Worm (Caenorhabditis elegans): ENCODE data around the gene hrpf-2.

Gene hrpf-2

DNA sequence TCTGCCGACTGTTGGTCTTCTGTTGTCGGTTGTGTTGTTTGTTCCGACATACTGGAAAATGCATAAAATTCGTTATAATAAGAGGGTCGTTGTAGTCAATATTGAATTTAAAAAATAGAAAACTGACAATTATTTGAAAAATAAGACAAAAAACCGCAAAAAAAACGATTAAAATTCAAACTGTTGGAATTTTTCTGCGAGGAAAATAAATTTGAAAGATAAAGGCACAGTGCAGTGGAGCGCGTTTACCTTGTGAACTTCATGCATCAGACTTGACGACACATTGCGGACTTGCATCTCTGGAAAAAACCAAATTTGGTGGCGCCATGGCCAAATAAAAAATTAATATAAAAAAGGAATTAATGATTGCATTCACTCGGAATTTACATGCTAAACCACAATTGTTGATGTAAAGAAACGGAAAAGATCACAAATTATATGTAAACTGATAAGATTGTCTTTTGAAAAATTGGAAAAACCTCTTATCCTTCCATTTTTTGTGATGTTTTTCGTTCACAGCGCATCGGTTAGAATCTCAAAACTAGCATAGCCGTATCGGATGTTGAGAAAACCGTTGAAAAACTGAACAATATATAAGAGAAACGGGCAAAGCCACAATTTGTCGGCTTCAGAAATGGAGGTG, at the start of gene hrpf-2, which contains the start of gene bli-6:
Gene hrpf-2, minus strand, starts transcription at position 51 of the 643 bp plus-strand sequence.
Gene bli-6, plus strand, starts transcription at position 593 of the 643 bp plus-strand sequence.
- TF ChIP-seq elt-3 (tag; optimal IDR thresholded peaks at IDR 0.05) (no peak), elt-1 (tag; optimal IDR thresholded peaks at IDR 0.05; ENCODE audit: borderline replicate concordance, insufficient read depth) (no peak), sptf-1 (tag; optimal IDR thresholded peaks at IDR 0.05) (no peak), snpc-4 (tag; optimal IDR thresholded peaks at IDR 0.05) (no peak), nhr-28 (tag; optimal IDR thresholded peaks at IDR 0.05) (no peak), nhr-2 (tag; optimal IDR thresholded peaks at IDR 0.05) (no peak), ces-1 (GFP tag; optimal IDR thresholded peaks at IDR 0.05) (peak; percentile 70), sem-2 (GFP tag; optimal IDR thresholded peaks at IDR 0.05) (no peak), unc-39 (tag; optimal IDR thresholded peaks at IDR 0.05) (no peak), zip-8 (tag; optimal IDR thresholded peaks at IDR 0.05) (no peak), mls-2 (tag; optimal IDR thresholded peaks at IDR 0.05) (no peak), unc-120 (tag; optimal IDR thresholded peaks at IDR 0.05; ENCODE audit: poor library complexity, severe bottlenecking) (peak; percentile 85), ceh-43 (GFP tag; optimal IDR thresholded peaks at IDR 0.05) (no peak), lin-13 (tag; optimal IDR thresholded peaks at IDR 0.05) (no peak), cnd-1 (tag; optimal IDR thresholded peaks at IDR 0.05) (no peak), lin-32 (GFP tag; optimal IDR thresholded peaks at IDR 0.05) (no peak), nhr-237 (tag; optimal IDR thresholded peaks at IDR 0.05) (peak; percentile 61), ceh-39 (tag; optimal IDR thresholded peaks at IDR 0.05) (peak; percentile 4), hlh-1 (tag; optimal IDR thresholded peaks at IDR 0.05) (peak; percentile 1), mab-5 (tag; optimal IDR thresholded peaks at IDR 0.05) (no peak), drap-1 (GFP tag; optimal IDR thresholded peaks at IDR 0.05) (no peak), bed-3 (GFP tag; optimal IDR thresholded peaks at IDR 0.05) (no peak), M03D4.4 (tag; optimal IDR thresholded peaks at IDR 0.05) (no peak), flh-1 (GFP tag; optimal IDR thresholded peaks at IDR 0.05) (no peak), nhr-12 (tag; optimal IDR thresholded peaks at IDR 0.05) (no peak), pha-4 (tag; optimal IDR thresholded peaks at IDR 0.05) (peak; percentile 35), lsy-2 (tag; optimal IDR thresholded peaks at IDR 0.05) (peak; percentile 78), nhr-76 (tag; optimal IDR thresholded peaks at IDR 0.05) (no peak), mep-1 (tag; optimal IDR thresholded peaks at IDR 0.05) (peak; percentile 76), tbx-8 (GFP tag; optimal IDR thresholded peaks at IDR 0.05) (no peak), unc-62 (GFP tag; optimal IDR thresholded peaks at IDR 0.05) (no peak), ham-2 (GFP tag; optimal IDR thresholded peaks at IDR 0.05) (no peak), blmp-1 (tag; optimal IDR thresholded peaks at IDR 0.05) (no peak)

DNA sequence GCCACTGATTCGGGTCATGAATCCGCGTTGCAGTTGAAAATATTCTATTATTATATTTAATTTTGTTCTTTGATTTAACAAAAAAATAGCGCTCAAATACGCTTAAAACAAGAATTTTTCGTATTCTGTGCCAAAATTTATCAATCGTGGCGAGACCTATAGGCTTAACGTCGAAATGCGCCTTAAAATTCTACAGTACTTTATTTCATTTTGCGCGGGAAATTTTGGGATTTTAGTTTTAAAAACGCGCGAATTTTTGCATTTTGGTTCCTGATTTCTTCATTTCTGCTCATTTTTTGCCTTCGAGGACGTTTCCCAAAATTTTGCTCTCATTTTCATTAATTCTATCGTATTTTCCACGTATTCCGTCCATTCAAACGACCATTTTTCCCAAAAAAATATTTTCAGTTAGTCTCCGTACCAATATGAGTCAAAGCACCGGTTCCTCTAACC, 44.9 kb upstream of the hrpf-2 start, which contains the start of gene puf-11:
Gene puf-11, plus strand, starts transcription at position 403 of the 453 bp plus-strand sequence.
- TF ChIP-seq mab-5 (tag; optimal IDR thresholded peaks at IDR 0.05) (no peak), sptf-1 (tag; optimal IDR thresholded peaks at IDR 0.05) (no peak), nhr-2 (tag; optimal IDR thresholded peaks at IDR 0.05) (no peak), blmp-1 (tag; optimal IDR thresholded peaks at IDR 0.05) (no peak), nhr-12 (tag; optimal IDR thresholded peaks at IDR 0.05) (no peak), lin-13 (tag; optimal IDR thresholded peaks at IDR 0.05) (no peak), ztf-11 (tag; optimal IDR thresholded peaks at IDR 0.05) (no peak), ceh-39 (tag; optimal IDR thresholded peaks at IDR 0.05) (no peak), cnd-1 (tag; optimal IDR thresholded peaks at IDR 0.05) (no peak), elt-1 (tag; optimal IDR thresholded peaks at IDR 0.05; ENCODE audit: borderline replicate concordance, insufficient read depth) (no peak), M03D4.4 (tag; optimal IDR thresholded peaks at IDR 0.05) (no peak), drap-1 (GFP tag; optimal IDR thresholded peaks at IDR 0.05) (no peak), nhr-76 (tag; optimal IDR thresholded peaks at IDR 0.05) (no peak), ceh-43 (GFP tag; optimal IDR thresholded peaks at IDR 0.05) (no peak), flh-1 (GFP tag; optimal IDR thresholded peaks at IDR 0.05) (no peak), mep-1 (tag; optimal IDR thresholded peaks at IDR 0.05) (no peak)

DNA sequence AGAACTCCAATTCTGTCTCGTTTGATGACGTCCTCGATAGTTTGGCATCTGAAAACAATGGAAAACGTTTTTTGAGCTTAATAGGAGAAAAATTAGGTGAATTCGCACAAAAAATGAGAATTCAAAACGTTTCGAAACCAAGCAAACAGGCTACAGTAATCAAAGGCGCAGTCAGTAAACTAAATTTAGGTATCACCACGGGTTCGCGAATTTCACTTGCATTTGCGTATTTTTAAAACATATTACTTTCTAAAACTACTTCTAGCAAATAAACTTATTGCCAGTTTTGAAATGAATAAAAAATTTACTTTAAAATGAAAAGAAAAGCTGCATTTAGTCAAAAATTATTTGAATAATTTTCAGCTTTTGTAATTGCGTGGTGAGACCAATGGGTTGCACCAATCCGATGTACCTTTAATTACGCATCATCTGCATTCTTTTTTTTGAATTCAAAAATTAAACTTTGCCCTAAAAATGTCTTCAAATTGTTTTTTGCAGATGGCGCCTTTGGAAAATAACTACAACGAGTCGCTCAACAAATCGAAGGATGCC, 42.8 kb upstream of the hrpf-2 start, which contains the start of the genes Y73B6BL.23 and htp-2:
Gene Y73B6BL.23, minus strand, starts transcription at position 51 of the 552 bp plus-strand sequence.
Gene htp-2, plus strand, starts transcription at position 492 of the 552 bp plus-strand sequence.
- TF ChIP-seq flh-1 (GFP tag; optimal IDR thresholded peaks at IDR 0.05) (no peak), elt-3 (tag; optimal IDR thresholded peaks at IDR 0.05) (no peak), snpc-4 (tag; optimal IDR thresholded peaks at IDR 0.05) (no peak), ceh-43 (GFP tag; optimal IDR thresholded peaks at IDR 0.05) (no peak), zip-8 (tag; optimal IDR thresholded peaks at IDR 0.05) (no peak), mls-2 (tag; optimal IDR thresholded peaks at IDR 0.05) (no peak), drap-1 (GFP tag; optimal IDR thresholded peaks at IDR 0.05) (no peak), mep-1 (tag; optimal IDR thresholded peaks at IDR 0.05) (no peak), nhr-237 (tag; optimal IDR thresholded peaks at IDR 0.05) (no peak), hlh-1 (tag; optimal IDR thresholded peaks at IDR 0.05) (no peak), nhr-28 (tag; optimal IDR thresholded peaks at IDR 0.05) (no peak)

Data from whole organism, mixed stage, embryonic.